Worm (Caenorhabditis elegans) whole organism, late embryonic: Measurements from ENCODE around the gene C12D5.3.

Experiments used
- C38D4.7 ChIP-seq: fragments of 200-800 bp; sonication (Bioruptor generic); optimal IDR thresholded peaks from 2 replicates; lab custom pipeline; 2018; ENCODE audit warnings: mild to moderate bottlenecking, missing genetic modification characterization, moderate library complexity, missing compliant biosample characterization
- dve-1 ChIP-seq: sonication (generic microtip); optimal IDR thresholded peaks from 2 replicates; lab custom pipeline; 2017; ENCODE audit warnings: antibody characterized with exemption, mild to moderate bottlenecking, missing genetic modification characterization, missing compliant biosample characterization
- elt-2 ChIP-seq: sonication (generic microtip); optimal IDR thresholded peaks from 2 replicates; lab custom pipeline; 2016; ENCODE audit warnings: missing genetic modification reagents, missing genetic modification characterization, missing compliant biosample characterization
- eyg-1 ChIP-seq: sonication (generic microtip); optimal IDR thresholded peaks from 2 replicates; lab custom pipeline; 2016; ENCODE audit warnings: missing genotype, missing genetic modification characterization, missing compliant biosample characterization
- fkh-10 ChIP-seq: fragments of 150-350 bp; optimal IDR thresholded peaks from 2 replicates; lab custom pipeline; 2014; ENCODE audit warnings: missing biosample characterization, missing genetic modification reagents, missing genetic modification characterization
- fkh-6 ChIP-seq: sonication (generic microtip); optimal IDR thresholded peaks from 2 replicates; lab custom pipeline; 2016; ENCODE audit warnings: missing genetic modification characterization, missing compliant biosample characterization
- hlh-30 ChIP-seq: sonication (generic microtip); optimal IDR thresholded peaks from 2 replicates; lab custom pipeline; 2017; ENCODE audit warnings: antibody characterized with exemption, missing genetic modification characterization, missing compliant biosample characterization; ENCODE audit not compliant: insufficient read depth
- nhr-11 ChIP-seq: fragments of 150-350 bp; optimal IDR thresholded peaks from 2 replicates; lab custom pipeline; 2014; ENCODE audit warnings: missing biosample characterization, missing genetic modification characterization
- nhr-232 ChIP-seq: sonication (generic microtip); optimal IDR thresholded peaks from 2 replicates; lab custom pipeline; 2016; ENCODE audit warnings: missing genetic modification characterization, missing compliant biosample characterization
- pag-3 ChIP-seq: sonication (generic microtip); optimal IDR thresholded peaks from 2 replicates; lab custom pipeline; 2016; ENCODE audit warnings: missing compliant biosample characterization, missing genetic modification characterization, borderline replicate concordance
- pha-2 ChIP-seq: sonication (generic microtip); optimal IDR thresholded peaks from 2 replicates; lab custom pipeline; 2017; ENCODE audit warnings: mild to moderate bottlenecking, missing genetic modification characterization, missing compliant biosample characterization
- syd-9 ChIP-seq: sonication (generic microtip); optimal IDR thresholded peaks from 2 replicates; lab custom pipeline; 2016; ENCODE audit warnings: mild to moderate bottlenecking, missing genetic modification characterization, moderate library complexity, missing compliant biosample characterization

ce11 chrV:7631732-7632131 lies 44.3 kb upstream of the C12D5.3 start, which contains the start of gene srd-25:
- no peak for TF ChIP-seq nhr-11 (tag; lab: Kevin White, UChicago)
- no peak for TF ChIP-seq nhr-232 (tag; lab: Kevin White, UChicago)
- TF ChIP-seq eyg-1 (tag; lab: Kevin White, UChicago) = no peak
- TF ChIP-seq fkh-6 (tag; lab: Kevin White, UChicago) = no peak
- no peak for TF ChIP-seq fkh-10 (GFP tag; lab: Kevin White, UChicago)
- TF ChIP-seq dve-1 (tag; lab: Kevin White, UChicago) = no peak
- TF ChIP-seq pag-3 (tag; lab: Kevin White, UChicago) = no peak
- no peak for TF ChIP-seq pha-2 (tag; lab: Kevin White, UChicago)
- TF ChIP-seq C38D4.7 (GFP tag; lab: Kevin White, UChicago) = no peak
- no peak for TF ChIP-seq hlh-30
- TF ChIP-seq elt-2 = no peak
- TF ChIP-seq syd-9 (tag; lab: Kevin White, UChicago) = no peak
